Fruit fly (Drosophila melanogaster): ENCODE data around the gene ArgRS.

ArgRS gene

dm6 chrX:15811666-15812614 lies 32.0 kb downstream of the ArgRS start (continued):
- no peak for TF ChIP-seq CG11247 (GFP tag; IDR thresholded peaks at IDR 0.05)
- peak; percentile 8 for TF ChIP-seq Hey (tag; optimal IDR thresholded peaks at IDR 0.05)
- no peak for TF ChIP-seq D19A (tag; optimal IDR thresholded peaks at IDR 0.05)
- TF ChIP-seq Dad (GFP tag; optimal IDR thresholded peaks at IDR 0.05): no peak
- peak; percentile 62; the same call in 1 of the 2 replicates for TF ChIP-seq CG32532 (GFP tag; IDR thresholded peaks at IDR 0.05)
- TF ChIP-seq CG2199 (GFP tag; IDR thresholded peaks at IDR 0.05): 0 out of 3 replicates have a peak, but pooled peaks have one; percentile 23
- TF ChIP-seq CG34422 (GFP tag; IDR thresholded peaks at IDR 0.05): no peak
- no peak for TF ChIP-seq CG5245 (GFP tag; optimal IDR thresholded peaks at IDR 0.05)
- peak; percentile 67 for TF ChIP-seq onecut (GFP tag; IDR thresholded peaks at IDR 0.05)
- no peak for TF ChIP-seq CG4404 (GFP tag; IDR thresholded peaks at IDR 0.05)
- no peak for TF ChIP-seq amos (GFP tag; IDR thresholded peaks at IDR 0.05; ENCODE audit: partially characterized antibody)
- no peak for TF ChIP-seq NC2β (GFP tag; optimal IDR thresholded peaks at IDR 0.05)
- TF ChIP-seq CG2129 (GFP tag; IDR thresholded peaks at IDR 0.05; ENCODE audit: partially characterized antibody): 0 out of 2 replicates have a peak, but pooled peaks have one; percentile 13
- no peak for TF ChIP-seq peb (GFP tag; IDR thresholded peaks at IDR 0.05)
- no peak for TF ChIP-seq CG2712 (tag; optimal IDR thresholded peaks at IDR 0.05)
- TF ChIP-seq sd (tag; optimal IDR thresholded peaks at IDR 0.05): peak; percentile 79
- no peak for TF ChIP-seq lmd (GFP tag; IDR thresholded peaks at IDR 0.05)
- TF ChIP-seq shn (GFP tag; optimal IDR thresholded peaks at IDR 0.05): peak; percentile 2
- TF ChIP-seq tx (GFP tag; optimal IDR thresholded peaks at IDR 0.05): no peak
- no peak for TF ChIP-seq CG14441 (GFP tag; IDR thresholded peaks at IDR 0.05)
- no peak for TF ChIP-seq CG4282 (GFP tag; optimal IDR thresholded peaks at IDR 0.05)
- TF ChIP-seq zf30C (GFP tag; optimal IDR thresholded peaks at IDR 0.05): peak; percentile 26
- TF ChIP-seq bigmax (GFP tag; optimal IDR thresholded peaks at IDR 0.05): no peak
- no peak for TF ChIP-seq maf-S (GFP tag; optimal IDR thresholded peaks at IDR 0.05)
- TF ChIP-seq rib (GFP tag; IDR thresholded peaks at IDR 0.05): peak; percentile 82
- no peak for TF ChIP-seq lilli (GFP tag; optimal IDR thresholded peaks at IDR 0.05)
- TF ChIP-seq esg (GFP tag; conservative IDR thresholded peaks at IDR 0.05): no peak
- TF ChIP-seq CG4730 (GFP tag; IDR thresholded peaks at IDR 0.05): no peak
- no peak for TF ChIP-seq tin (GFP tag; optimal IDR thresholded peaks at IDR 0.05)
- TF ChIP-seq hbn (GFP tag; IDR thresholded peaks at IDR 0.05; ENCODE audit: partially characterized antibody): peak; percentile 27; the same call in 1 of the 2 replicates
- no peak for TF ChIP-seq CG12071 (GFP tag; optimal IDR thresholded peaks at IDR 0.05)
- no peak for TF ChIP-seq ems (GFP tag; optimal IDR thresholded peaks at IDR 0.05)
- TF ChIP-seq Doc2 (GFP tag; IDR thresholded peaks at IDR 0.05): no peak
- TF ChIP-seq Meics (GFP tag; optimal IDR thresholded peaks at IDR 0.05): no peak
- peak; percentile 82 for TF ChIP-seq sr (GFP tag; IDR thresholded peaks at IDR 0.05)
- no peak for TF ChIP-seq CG10565 (GFP tag; optimal IDR thresholded peaks at IDR 0.05)
- TF ChIP-seq CG11085 (GFP tag; IDR thresholded peaks at IDR 0.05): no peak
- TF ChIP-seq Med (GFP tag): peak; percentile 32
- peak; percentile 30 for TF ChIP-seq CG15514 (GFP tag; optimal IDR thresholded peaks at IDR 0.05)
- no peak for TF ChIP-seq Mrtf (GFP tag; IDR thresholded peaks at IDR 0.05)
- TF ChIP-seq CG3065 (GFP tag; optimal IDR thresholded peaks at IDR 0.05): no peak
- TF ChIP-seq CG3407 (GFP tag; optimal IDR thresholded peaks at IDR 0.05): no peak
- no peak for TF ChIP-seq sens-2 (GFP tag; IDR thresholded peaks at IDR 0.05)
- no peak for TF ChIP-seq CG3847 (GFP tag; IDR thresholded peaks at IDR 0.05)
- TF ChIP-seq CG31224 (GFP tag; IDR thresholded peaks at IDR 0.05): no peak
- TF ChIP-seq CG13287 (GFP tag; IDR thresholded peaks at IDR 0.05; ENCODE audit: partially characterized antibody): peak; percentile 32; the same call in 1 of the 2 replicates
- TF ChIP-seq CG16779 (GFP tag; IDR thresholded peaks at IDR 0.05): no peak
- peak in 1 of 3 experiments; percentile 61 for TF ChIP-seq lola (GFP tag; optimal IDR thresholded peaks at IDR 0.05)
- TF ChIP-seq CG7963 (GFP tag; IDR thresholded peaks at IDR 0.05; ENCODE audit: partially characterized antibody): no peak
